Worm (Caenorhabditis elegans): ENCODE data around the gene sqv-3.

ce11 chrIII:9733333-9733732 lies 46.8 kb downstream of the sqv-3 start:
- TF ChIP-seq hlh-1 (tag; optimal IDR thresholded peaks at IDR 0.05) (no peak), ztf-11 (tag; optimal IDR thresholded peaks at IDR 0.05) (no peak), elt-3 (tag; optimal IDR thresholded peaks at IDR 0.05) (no peak), sptf-1 (tag; optimal IDR thresholded peaks at IDR 0.05) (no peak), pha-4 (tag; optimal IDR thresholded peaks at IDR 0.05) (no peak)

All from whole organism, mixed stage, embryonic.